Worm (Caenorhabditis elegans) whole organism, L3 larva: ENCODE results near the gene F31E8.4.
A peak's percentile ranks its signal among the peaks of the same experiment; 100 is the strongest.

Experiments
- R02D3.7 ChIP-seq: fragments of 150-350 bp; optimal IDR thresholded peaks from 2 replicates; lab custom pipeline; 2014; ENCODE audit warnings: missing biosample characterization, missing genetic modification characterization
- ZK546.5 ChIP-seq: sonication (generic microtip); optimal IDR thresholded peaks from 2 replicates; lab custom pipeline; 2017; ENCODE audit warnings: missing biosample characterization, missing genetic modification characterization
- aly-2 ChIP-seq: fragments of 150-350 bp; optimal IDR thresholded peaks from 2 replicates; lab custom pipeline; 2014; ENCODE audit warnings: missing biosample characterization, missing genetic modification characterization
- ama-1 ChIP-seq: fragments of 150-350 bp; optimal IDR thresholded peaks from 2 replicates; lab custom pipeline; 2018
- ceh-16 ChIP-seq: sonication (generic microtip); optimal IDR thresholded peaks from 2 replicates; lab custom pipeline; 2017; ENCODE audit warnings: missing biosample characterization, missing genetic modification characterization
- ceh-28 ChIP-seq: fragments of 150-350 bp; optimal IDR thresholded peaks from 2 replicates; lab custom pipeline; 2014; ENCODE audit warnings: missing biosample characterization, missing genetic modification reagents, missing genetic modification characterization
- ceh-82 ChIP-seq: fragments of 150-350 bp; optimal IDR thresholded peaks from 2 replicates; lab custom pipeline; 2014; ENCODE audit warnings: missing biosample characterization, missing genetic modification characterization
- ceh-9 ChIP-seq: sonication (generic microtip); optimal IDR thresholded peaks from 2 replicates; lab custom pipeline; 2018; ENCODE audit warnings: missing biosample characterization, missing genetic modification characterization
- daf-12 ChIP-seq: fragments of 150-350 bp; optimal IDR thresholded peaks from 2 replicates; lab custom pipeline; 2014; ENCODE audit warnings: missing biosample characterization, missing genetic modification reagents, missing genetic modification characterization
- egl-27 ChIP-seq: sonication (generic microtip); optimal IDR thresholded peaks from 4 replicates; lab custom pipeline; 2017; ENCODE audit warnings: missing biosample characterization, missing genetic modification reagents, missing genetic modification characterization
- egl-5 ChIP-seq: fragments of 150-350 bp; optimal IDR thresholded peaks from 2 replicates; lab custom pipeline; 2017; ENCODE audit warnings: missing biosample characterization, missing genetic modification reagents, missing genetic modification characterization, inconsistent platforms
- elt-1 ChIP-seq: fragments of 150-350 bp; optimal IDR thresholded peaks from 2 replicates; lab custom pipeline; 2014; ENCODE audit warnings: missing biosample characterization, missing genetic modification characterization
- elt-2 ChIP-seq: sonication (generic microtip); optimal IDR thresholded peaks from 2 replicates; lab custom pipeline; 2016; ENCODE audit warnings: missing genetic modification reagents, mild to moderate bottlenecking, missing genetic modification characterization, missing compliant biosample characterization
- elt-3 ChIP-seq, 3 experiments: fragments of 150-350 bp in 1 of 3; sonication (generic microtip) in 2 of 3; optimal IDR thresholded peaks; 2 replicates in 2 of 3; 4 replicates in 1 of 3; lab custom pipeline; 2014 to 2017; ENCODE audit warnings: missing biosample characterization in 3 of 3, missing genetic modification characterization in 3 of 3
- eor-1 ChIP-seq, 2 experiments: fragments of 150-350 bp; optimal IDR thresholded peaks; 2 replicates each; lab custom pipeline; 2014 to 2018; ENCODE audit warnings: missing biosample characterization in 2 of 2, missing genetic modification characterization in 2 of 2
- fkh-2 ChIP-seq: fragments of 150-350 bp; optimal IDR thresholded peaks from 2 replicates; lab custom pipeline; 2014; ENCODE audit warnings: missing biosample characterization, missing genetic modification reagents, missing genetic modification characterization
- hmg-11 ChIP-seq: sonication (generic microtip); optimal IDR thresholded peaks from 2 replicates; lab custom pipeline; 2016; ENCODE audit warnings: missing genetic modification characterization, missing compliant biosample characterization
- jun-1 ChIP-seq: fragments of 150-350 bp; optimal IDR thresholded peaks from 2 replicates; lab custom pipeline; 2014; ENCODE audit warnings: missing biosample characterization, missing genetic modification reagents, missing genetic modification characterization
- lin-15B ChIP-seq: fragments of 150-350 bp; optimal IDR thresholded peaks from 2 replicates; lab custom pipeline; 2014; ENCODE audit warnings: missing biosample characterization, missing genetic modification characterization
- lin-39 ChIP-seq: fragments of 150-350 bp; optimal IDR thresholded peaks from 2 replicates; lab custom pipeline; 2018; ENCODE audit warnings: missing biosample characterization, missing genetic modification reagents, missing genetic modification characterization
- lsy-12 ChIP-seq: sonication (generic microtip); optimal IDR thresholded peaks from 2 replicates; lab custom pipeline; 2016; ENCODE audit warnings: mild to moderate bottlenecking, missing genetic modification characterization, missing compliant biosample characterization
- mml-1 ChIP-seq: fragments of 150-350 bp; sonication (generic microtip); optimal IDR thresholded peaks from 3 replicates; lab custom pipeline; 2014; ENCODE audit warnings: missing biosample characterization, missing genetic modification characterization
- nfya-1 ChIP-seq: sonication (generic microtip); optimal IDR thresholded peaks from 2 replicates; lab custom pipeline; 2017; ENCODE audit warnings: missing genetic modification characterization, mild to moderate bottlenecking, missing compliant biosample characterization, antibody characterized with exemption, moderate library complexity; ENCODE audit not compliant: insufficient read depth
- nhr-11 ChIP-seq: fragments of 150-350 bp; optimal IDR thresholded peaks from 2 replicates; lab custom pipeline; 2014; ENCODE audit warnings: missing biosample characterization, missing genetic modification characterization
- nhr-12 ChIP-seq: fragments of 150-350 bp; optimal IDR thresholded peaks from 2 replicates; lab custom pipeline; 2014; ENCODE audit warnings: missing biosample characterization, missing genetic modification characterization
- nhr-23 ChIP-seq: fragments of 150-350 bp; optimal IDR thresholded peaks from 2 replicates; lab custom pipeline; 2014; ENCODE audit warnings: missing biosample characterization, missing genetic modification reagents, missing genetic modification characterization
- nhr-25 ChIP-seq: sonication (generic microtip); optimal IDR thresholded peaks from 2 replicates; lab custom pipeline; 2017; ENCODE audit warnings: missing biosample characterization, missing genetic modification characterization
- nhr-28 ChIP-seq: fragments of 150-350 bp; optimal IDR thresholded peaks from 2 replicates; lab custom pipeline; 2014; ENCODE audit warnings: missing biosample characterization, missing genetic modification characterization
- nhr-43 ChIP-seq: sonication (generic microtip); optimal IDR thresholded peaks from 2 replicates; lab custom pipeline; 2016; ENCODE audit warnings: mild to moderate bottlenecking, missing genetic modification characterization, missing compliant biosample characterization; ENCODE audit not compliant: poor library complexity, severe bottlenecking
- nhr-76 ChIP-seq: fragments of 150-350 bp; sonication (generic microtip); optimal IDR thresholded peaks from 5 replicates; lab custom pipeline; 2014; ENCODE audit warnings: missing biosample characterization, missing genetic modification characterization
- nhr-77 ChIP-seq: fragments of 150-350 bp; optimal IDR thresholded peaks from 2 replicates; lab custom pipeline; 2014; ENCODE audit warnings: missing biosample characterization, missing genetic modification characterization
- pha-4 ChIP-seq: fragments of 150-350 bp; optimal IDR thresholded peaks from 2 replicates; lab custom pipeline; 2014; ENCODE audit warnings: missing biosample characterization, missing genetic modification reagents, missing genetic modification characterization
- pqm-1 ChIP-seq: fragments of 150-350 bp; optimal IDR thresholded peaks from 2 replicates; lab custom pipeline; 2017; ENCODE audit warnings: missing biosample characterization, missing genetic modification characterization, inconsistent platforms
- sea-2 ChIP-seq: fragments of 150-350 bp; sonication (generic microtip); optimal IDR thresholded peaks from 4 replicates; lab custom pipeline; 2014; ENCODE audit warnings: missing biosample characterization, missing genetic modification reagents, missing genetic modification characterization
- snpc-4 ChIP-seq: fragments of 150-350 bp; optimal IDR thresholded peaks from 2 replicates; lab custom pipeline; 2014; ENCODE audit warnings: missing biosample characterization, missing genetic modification characterization
- tbx-2 ChIP-seq: sonication (generic microtip); optimal IDR thresholded peaks from 2 replicates; lab custom pipeline; 2016; ENCODE audit warnings: mild to moderate bottlenecking, missing genetic modification characterization, missing compliant biosample characterization
- unc-62 ChIP-seq: fragments of 150-350 bp; sonication (generic microtip); optimal IDR thresholded peaks from 4 replicates; lab custom pipeline; 2014; ENCODE audit warnings: missing biosample characterization, missing genetic modification reagents, missing genetic modification characterization
- zag-1 ChIP-seq: fragments of 150-350 bp; optimal IDR thresholded peaks from 2 replicates; lab custom pipeline; 2014; ENCODE audit warnings: missing biosample characterization, missing genetic modification characterization
- ztf-11 ChIP-seq: fragments of 150-350 bp; optimal IDR thresholded peaks from 2 replicates; lab custom pipeline; 2014; ENCODE audit warnings: missing biosample characterization, missing genetic modification characterization
- ztf-4 ChIP-seq: fragments of 150-350 bp; optimal IDR thresholded peaks from 2 replicates; lab custom pipeline; 2014; ENCODE audit warnings: missing biosample characterization, missing genetic modification characterization

The F31E8.4 gene

ce11 chrII:6822347-6822746, 22.4 kb upstream of the F31E8.4 start (continued):
- no peak for TF ChIP-seq daf-12 (tag; lab: Kevin White, UChicago)
- no peak for TF ChIP-seq nhr-12 (tag; lab: Kevin White, UChicago)
- TF ChIP-seq zag-1, result no peak
- TF ChIP-seq elt-1 (tag; lab: Kevin White, UChicago), result peak; percentile 96
- TF ChIP-seq nhr-77 (tag; lab: Kevin White, UChicago), result peak; percentile 14
- no peak for TF ChIP-seq lin-39
- no peak for TF ChIP-seq ceh-28 (tag; lab: Kevin White, UChicago)
- no peak for TF ChIP-seq lin-15B
- no peak for TF ChIP-seq ceh-82 (tag; lab: Kevin White, UChicago)
- peak; percentile 8 for TF ChIP-seq R02D3.7 (tag; lab: Kevin White, UChicago)
- TF ChIP-seq nhr-43, result peak; percentile 31
- TF ChIP-seq pqm-1 (tag; lab: Kevin White, UChicago), result peak; percentile 67
- no peak for TF ChIP-seq mml-1 (tag; lab: Kevin White, UChicago)
- TF ChIP-seq egl-27, result peak; percentile 34

- TF ChIP-seq pha-4 (peak; percentile 44), egl-27 (no peak), egl-5 (tag; lab: Kevin White, UChicago) (no peak), jun-1 (peak; percentile 32), elt-3 (tag; optimal IDR thresholded peaks at IDR 0.05; lab: Kevin White, UChicago) (peak in 1 of 3 experiments; percentile 51), pqm-1 (tag; lab: Kevin White, UChicago) (peak; percentile 95), elt-2 (peak; percentile 88)
Observed at ce11 chrII:6821832-6822231, 21.9 kb upstream of the F31E8.4 start.

ce11 chrII:6821118-6821517, 21.2 kb upstream of the F31E8.4 start:
- no peak for TF ChIP-seq mml-1 (tag; lab: Kevin White, UChicago)
- TF ChIP-seq fkh-2 (tag; lab: Kevin White, UChicago), result no peak
- TF ChIP-seq sea-2 (GFP tag; lab: Kevin White, UChicago), result no peak
- no peak for TF ChIP-seq ztf-11 (tag; lab: Kevin White, UChicago)
- no peak for TF ChIP-seq snpc-4
- no peak for TF ChIP-seq ztf-4 (tag; lab: Kevin White, UChicago)
- TF ChIP-seq elt-2, result no peak
- TF ChIP-seq elt-3 (tag; optimal IDR thresholded peaks at IDR 0.05; lab: Kevin White, UChicago), result peak in 1 of 3 experiments; percentile 40
- TF ChIP-seq nhr-28 (tag; lab: Kevin White, UChicago), result no peak
- no peak for TF ChIP-seq eor-1 (tag; optimal IDR thresholded peaks at IDR 0.05; lab: Kevin White, UChicago)
- no peak for TF ChIP-seq ZK546.5
- no peak for TF ChIP-seq egl-27
- TF ChIP-seq aly-2 (tag; lab: Kevin White, UChicago), result no peak
- TF ChIP-seq tbx-2, result no peak
- peak; percentile 87 for TF ChIP-seq unc-62 (GFP tag; lab: Kevin White, UChicago)
- TF ChIP-seq ceh-9 (tag; lab: Kevin White, UChicago), result no peak
- TF ChIP-seq nfya-1, result no peak
- peak; percentile 61 for TF ChIP-seq nhr-23 (tag; lab: Kevin White, UChicago)
- no peak for TF ChIP-seq egl-5 (tag; lab: Kevin White, UChicago)
- TF ChIP-seq nhr-77 (tag; lab: Kevin White, UChicago), result no peak
- TF ChIP-seq nhr-11 (tag; lab: Kevin White, UChicago), result no peak
- no peak for TF ChIP-seq hmg-11 (tag; lab: Kevin White, UChicago)
- TF ChIP-seq nhr-76 (tag; lab: Kevin White, UChicago), result no peak
- TF ChIP-seq lsy-12, result no peak
- no peak for TF ChIP-seq zag-1
- no peak for TF ChIP-seq lin-39
- peak; percentile 12 for TF ChIP-seq ceh-16 (tag; lab: Kevin White, UChicago)
- TF ChIP-seq ama-1, result no peak
- TF ChIP-seq ceh-82 (tag; lab: Kevin White, UChicago), result no peak
- TF ChIP-seq jun-1, result no peak
- no peak for TF ChIP-seq ceh-28 (tag; lab: Kevin White, UChicago)
- TF ChIP-seq lin-15B, result no peak
- peak; percentile 91 for TF ChIP-seq nhr-25 (tag; lab: Kevin White, UChicago)
- peak; percentile 93 for TF ChIP-seq elt-1 (tag; lab: Kevin White, UChicago)
- TF ChIP-seq daf-12 (tag; lab: Kevin White, UChicago), result no peak
- no peak for TF ChIP-seq nhr-12 (tag; lab: Kevin White, UChicago)
- TF ChIP-seq, all 47 proteins: peak for 6
